Fruit fly (Drosophila melanogaster) whole organism, embryonic: ENCODE data around the gene CG7728.
A peak's percentile ranks its signal among the peaks of the same experiment; 100 is the strongest.

ENCODE experiments used
- Aef1 ChIP-seq: fragments of 200-800 bp; sonication (Bioruptor generic); IDR thresholded peaks from 3 replicates; pipeline ENCODE4 v1.3.6; 2022; ENCODE audit warnings: missing biosample characterization, missing genetic modification characterization
- Awh ChIP-seq: fragments of 200-800 bp; sonication (Bioruptor generic); IDR thresholded peaks from 2 replicates; pipeline ENCODE4, ENCODE4 v1.3.6; 2022; ENCODE audit warnings: missing biosample characterization, missing genetic modification characterization
- CG13424 ChIP-seq: fragments of 200-800 bp; sonication (Bioruptor generic); optimal IDR thresholded peaks from 2 replicates; lab custom pipeline; 2019; ENCODE audit warnings: missing biosample characterization, mild to moderate bottlenecking, missing genetic modification characterization, moderate library complexity
- CG13894 ChIP-seq: fragments of 200-800 bp; sonication (Bioruptor generic); optimal IDR thresholded peaks from 3 replicates; lab custom pipeline; 2018; ENCODE audit warnings: missing biosample characterization, mild to moderate bottlenecking, missing genetic modification characterization, moderate library complexity
- CG14014 ChIP-seq: fragments of 200-800 bp; sonication (Bioruptor generic); IDR thresholded peaks from 2 replicates; pipeline ENCODE4 v1.3.6; 2022; ENCODE audit warnings: missing biosample characterization, missing genetic modification characterization
- CG2116 ChIP-seq: fragments of 200-800 bp; sonication (Bioruptor generic); optimal IDR thresholded peaks from 3 replicates; lab custom pipeline; 2018; ENCODE audit warnings: missing biosample characterization, mild to moderate bottlenecking, missing genetic modification characterization
- CG2120 ChIP-seq: fragments of 200-800 bp; sonication (Bioruptor generic); optimal IDR thresholded peaks from 3 replicates; lab custom pipeline; 2016; ENCODE audit warnings: missing biosample characterization, missing genetic modification characterization
- CG32772 ChIP-seq: fragments of 200-800 bp; sonication (Bioruptor generic); IDR thresholded peaks from 2 replicates; pipeline ENCODE4 v1.3.6; 2022; ENCODE audit warnings: missing biosample characterization, missing genetic modification characterization
- CG34376 ChIP-seq: fragments of 200-800 bp; sonication (Bioruptor generic); optimal IDR thresholded peaks from 2 replicates; lab custom pipeline; 2018; ENCODE audit warnings: missing biosample characterization, mild to moderate bottlenecking, missing genetic modification characterization
- CG3847 ChIP-seq: fragments of 200-800 bp; sonication (Bioruptor generic); IDR thresholded peaks from 2 replicates; pipeline ENCODE4 v1.3.6; 2022; ENCODE audit warnings: missing biosample characterization, missing genetic modification characterization
- CG6272 ChIP-seq: fragments of 200-800 bp; sonication (Bioruptor generic); IDR thresholded peaks from 2 replicates; pipeline ENCODE4 v1.3.6; 2022; ENCODE audit warnings: missing biosample characterization, missing genetic modification characterization
- CG7786 ChIP-seq: fragments of 200-800 bp; sonication (Bioruptor generic); optimal IDR thresholded peaks from 2 replicates; lab custom pipeline; 2016; ENCODE audit warnings: missing biosample characterization, missing genetic modification characterization
- CG9797 ChIP-seq: fragments of 200-800 bp; sonication (Bioruptor generic); optimal IDR thresholded peaks from 3 replicates; lab custom pipeline; 2018; ENCODE audit warnings: missing biosample characterization, mild to moderate bottlenecking, missing genetic modification characterization
- Dll ChIP-seq: fragments of 200-800 bp; sonication (Bioruptor generic); IDR thresholded peaks from 4 replicates; pipeline ENCODE4 v1.3.6; 2022; ENCODE audit warnings: missing biosample characterization, missing genetic modification characterization; ENCODE audit not compliant: partially characterized antibody
- Doc3 ChIP-seq: fragments of 200-800 bp; sonication (Bioruptor generic); IDR thresholded peaks from 3 replicates; pipeline ENCODE4 v1.3.6; 2022; ENCODE audit warnings: missing biosample characterization, missing genetic modification characterization; ENCODE audit not compliant: partially characterized antibody
- Dref ChIP-seq: fragments of 200-800 bp; sonication (Bioruptor generic); IDR thresholded peaks from 2 replicates; pipeline ENCODE4 v1.3.6; 2022; ENCODE audit warnings: missing biosample characterization, missing genetic modification characterization
- Elba2 ChIP-seq: fragments of 200-800 bp; sonication (Bioruptor generic); optimal IDR thresholded peaks from 3 replicates; lab custom pipeline; 2016; ENCODE audit warnings: missing biosample characterization, missing genetic modification characterization
- Fer1 ChIP-seq: fragments of 200-800 bp; sonication (Bioruptor generic); optimal IDR thresholded peaks from 2 replicates; lab custom pipeline; 2017; ENCODE audit warnings: missing biosample characterization, mild to moderate bottlenecking, missing genetic modification characterization
- GATAe ChIP-seq: fragments of 200-800 bp; sonication (Bioruptor generic); conservative IDR thresholded peaks from 2 replicates; pipeline ENCODE4 v1.3.6; 2022; ENCODE audit warnings: missing biosample characterization, missing genetic modification characterization
- Pdp1 ChIP-seq, 2 experiments: fragments of 200-800 bp; sonication (Bioruptor generic); optimal IDR thresholded peaks; 3 replicates each; lab custom pipeline; 2016; ENCODE audit warnings: missing biosample characterization in 2 of 2, missing genetic modification characterization in 2 of 2, mild to moderate bottlenecking in 1 of 2, moderate library complexity in 1 of 2
- Sry-β ChIP-seq: fragments of 200-800 bp; sonication (Bioruptor generic); optimal IDR thresholded peaks from 2 replicates; lab custom pipeline; 2018; ENCODE audit warnings: missing biosample characterization, mild to moderate bottlenecking, missing genetic modification characterization, moderate library complexity
- Xbp1 ChIP-seq: fragments of 200-800 bp; sonication (Bioruptor generic); optimal IDR thresholded peaks from 3 replicates; lab custom pipeline; 2016; ENCODE audit warnings: missing biosample characterization, mild to moderate bottlenecking, missing genetic modification characterization
- ap ChIP-seq: fragments of 200-800 bp; sonication (Bioruptor generic); IDR thresholded peaks from 2 replicates; pipeline ENCODE4 v1.3.6; 2022; ENCODE audit warnings: missing biosample characterization, missing genetic modification characterization
- bigmax ChIP-seq: fragments of 200-800 bp; sonication (Bioruptor generic); optimal IDR thresholded peaks from 2 replicates; lab custom pipeline; 2018; ENCODE audit warnings: missing biosample characterization, mild to moderate bottlenecking, missing genetic modification characterization
- bsh ChIP-seq, 2 experiments: fragments of 200-800 bp; sonication (Bioruptor generic); optimal IDR thresholded peaks; 2 replicates each; lab custom pipeline; 2017 to 2018; ENCODE audit warnings: mild to moderate bottlenecking in 2 of 2, missing biosample characterization in 2 of 2, missing genetic modification characterization in 2 of 2, moderate library complexity in 1 of 2
- cg ChIP-seq: fragments of 200-800 bp; sonication (Bioruptor generic); optimal IDR thresholded peaks from 3 replicates; lab custom pipeline; 2019; ENCODE audit warnings: missing biosample characterization, mild to moderate bottlenecking, missing genetic modification characterization, moderate library complexity
- chif ChIP-seq, 2 experiments: fragments of 200-800 bp; sonication (Bioruptor generic); optimal IDR thresholded peaks; 3 replicates each; lab custom pipeline; 2016; ENCODE audit warnings: missing biosample characterization in 2 of 2, missing genetic modification characterization in 2 of 2
- corto ChIP-seq: fragments of 200-800 bp; sonication (Bioruptor generic); optimal IDR thresholded peaks from 2 replicates; lab custom pipeline; 2016; ENCODE audit warnings: missing biosample characterization, mild to moderate bottlenecking, missing genetic modification characterization, moderate library complexity
- cwo ChIP-seq: fragments of 200-800 bp; sonication (Bioruptor generic); optimal IDR thresholded peaks from 3 replicates; lab custom pipeline; 2017; ENCODE audit warnings: missing biosample characterization, missing genetic modification characterization, mild to moderate bottlenecking, moderate library complexity, missing genetic modification reagents
- danr ChIP-seq: fragments of 200-800 bp; sonication (Bioruptor generic); IDR thresholded peaks from 2 replicates; pipeline ENCODE4 v1.3.6; 2022; ENCODE audit warnings: missing biosample characterization, missing genetic modification characterization
- dmrt11E ChIP-seq: fragments of 200-800 bp; sonication (Bioruptor generic); optimal IDR thresholded peaks from 3 replicates; lab custom pipeline; 2018; ENCODE audit warnings: missing biosample characterization, mild to moderate bottlenecking, missing genetic modification characterization, moderate library complexity
- dpn ChIP-seq, 2 experiments: fragments of 200-800 bp; sonication (Bioruptor generic); optimal IDR thresholded peaks; 3 replicates each; lab custom pipeline; 2016; ENCODE audit warnings: missing biosample characterization in 2 of 2, missing genetic modification characterization in 2 of 2
- fd96Cb ChIP-seq: fragments of 200-800 bp; sonication (Bioruptor generic); optimal IDR thresholded peaks from 2 replicates; lab custom pipeline; 2018; ENCODE audit warnings: missing biosample characterization, mild to moderate bottlenecking, missing genetic modification characterization, moderate library complexity
- gro ChIP-seq: fragments of 200-800 bp; sonication (Bioruptor generic); optimal IDR thresholded peaks from 2 replicates; lab custom pipeline; 2016; ENCODE audit warnings: missing biosample characterization, missing genetic modification characterization
- gsb-n ChIP-seq: fragments of 200-800 bp; sonication (Bioruptor generic); optimal IDR thresholded peaks from 3 replicates; lab custom pipeline; 2018; ENCODE audit warnings: missing biosample characterization, mild to moderate bottlenecking, missing genetic modification characterization
- jigr1 ChIP-seq: fragments of 200-800 bp; sonication (Bioruptor generic); IDR thresholded peaks from 3 replicates; pipeline ENCODE4 v1.3.6; 2022; ENCODE audit warnings: missing biosample characterization, missing genetic modification characterization
- knrl ChIP-seq: fragments of 200-800 bp; sonication (Bioruptor generic); IDR thresholded peaks from 3 replicates; pipeline ENCODE4 v1.3.6; 2022; ENCODE audit warnings: missing biosample characterization, missing genetic modification characterization; ENCODE audit not compliant: partially characterized antibody
- lilli ChIP-seq: fragments of 200-800 bp; sonication (Bioruptor generic); optimal IDR thresholded peaks from 3 replicates; lab custom pipeline; 2016; ENCODE audit warnings: missing biosample characterization, missing genetic modification characterization
- maf-S ChIP-seq: fragments of 200-800 bp; sonication (Bioruptor generic); optimal IDR thresholded peaks from 2 replicates; lab custom pipeline; 2016; ENCODE audit warnings: missing biosample characterization, missing genetic modification characterization
- nerfin-2 ChIP-seq: fragments of 200-800 bp; sonication (Bioruptor generic); IDR thresholded peaks from 2 replicates; pipeline ENCODE4 v1.3.6; 2022; ENCODE audit warnings: missing biosample characterization, missing genetic modification characterization; ENCODE audit not compliant: partially characterized antibody
- nmo ChIP-seq: fragments of 200-800 bp; sonication (Bioruptor generic); optimal IDR thresholded peaks from 2 replicates; lab custom pipeline; 2018; ENCODE audit warnings: missing biosample characterization, mild to moderate bottlenecking, missing genetic modification characterization, moderate library complexity
- odd ChIP-seq: fragments of 200-800 bp; sonication (Bioruptor generic); optimal IDR thresholded peaks from 2 replicates; lab custom pipeline; 2017; ENCODE audit warnings: missing biosample characterization, mild to moderate bottlenecking, missing genetic modification characterization
- psq ChIP-seq: fragments of 200-800 bp; sonication (Bioruptor generic); optimal IDR thresholded peaks from 2 replicates; lab custom pipeline; 2017; ENCODE audit warnings: missing biosample characterization, missing genetic modification characterization
- rib ChIP-seq: fragments of 200-800 bp; sonication (Bioruptor generic); IDR thresholded peaks from 2 replicates; pipeline ENCODE4 v1.3.6; 2022; ENCODE audit warnings: missing biosample characterization, missing genetic modification characterization
- sens-2 ChIP-seq: fragments of 200-800 bp; sonication (Bioruptor generic); IDR thresholded peaks from 2 replicates; pipeline ENCODE4 v1.3.6; 2022; ENCODE audit warnings: missing biosample characterization, missing genetic modification characterization
- so ChIP-seq: fragments of 200-800 bp; sonication (Bioruptor generic); IDR thresholded peaks from 3 replicates; pipeline ENCODE4 v1.3.6; 2022; ENCODE audit warnings: missing biosample characterization, missing genetic modification characterization
- tap ChIP-seq: fragments of 200-800 bp; optimal IDR thresholded peaks from 3 replicates; lab custom pipeline; 2019; ENCODE audit warnings: missing biosample characterization, mild to moderate bottlenecking, missing genetic modification characterization, moderate library complexity
- tin ChIP-seq: fragments of 200-800 bp; sonication (Bioruptor generic); optimal IDR thresholded peaks from 3 replicates; lab custom pipeline; 2016; ENCODE audit warnings: missing biosample characterization, missing genetic modification characterization
- trem ChIP-seq: fragments of 200-800 bp; optimal IDR thresholded peaks from 3 replicates; lab custom pipeline; 2019; ENCODE audit warnings: missing biosample characterization, mild to moderate bottlenecking, missing genetic modification characterization, moderate library complexity
- twi ChIP-seq: fragments of 200-800 bp; optimal IDR thresholded peaks from 2 replicates; lab custom pipeline; 2019; ENCODE audit warnings: missing biosample characterization, mild to moderate bottlenecking, missing genetic modification characterization, moderate library complexity
- unpg ChIP-seq: fragments of 200-800 bp; sonication (Bioruptor generic); optimal IDR thresholded peaks from 3 replicates; lab custom pipeline; 2018; ENCODE audit warnings: missing biosample characterization, mild to moderate bottlenecking, missing genetic modification characterization, moderate library complexity

The CG7728 gene

dm6 chr3L:17001055-17001454 lies 15.3 kb upstream of the CG7728 start (continued):
- TF ChIP-seq CG13894 (tag; lab: Kevin White, UChicago) (peak; percentile 77), gsb-n (tag; lab: Kevin White, UChicago) (no peak), lilli (no peak), CG7786 (GFP tag; lab: Kevin White, UChicago) (no peak), maf-S (GFP tag; lab: Kevin White, UChicago) (no peak), CG34376 (peak; percentile 46), cg (GFP tag; lab: Kevin White, UChicago) (no peak), dpn (GFP tag; optimal IDR thresholded peaks at IDR 0.05; lab: Kevin White, UChicago) (no peak), bigmax (GFP tag; lab: Kevin White, UChicago) (no peak), Xbp1 (GFP tag; lab: Kevin White, UChicago) (no peak), rib (no peak), CG9797 (GFP tag; lab: Kevin White, UChicago) (no peak), gro (peak; percentile 48), unpg (peak; percentile 26), psq (GFP tag; lab: Kevin White, UChicago) (no peak), chif (GFP tag; optimal IDR thresholded peaks at IDR 0.05; lab: Kevin White, UChicago) (no peak), danr (GFP tag; lab: Robert Waterston, UW) (no peak), Doc3 (GFP tag; lab: Robert Waterston, UW) (no peak), CG2120 (no peak), corto (GFP tag; lab: Kevin White, UChicago) (no peak), Dll (GFP tag; lab: Robert Waterston, UW) (no peak), Dref (GFP tag; lab: Robert Waterston, UW) (no peak), Fer1 (GFP tag; lab: Kevin White, UChicago) (peak; percentile 36), dmrt11E (tag; lab: Kevin White, UChicago) (no peak), Sry-β (GFP tag; lab: Kevin White, UChicago) (no peak), CG14014 (peak; percentile 42; the same call in 1 of the 2 replicates), bsh (GFP tag; optimal IDR thresholded peaks at IDR 0.05; lab: Kevin White, UChicago) (no peak), GATAe (GFP tag; lab: Robert Waterston, UW) (peak; percentile 68; the same call in 1 of the 2 replicates), cwo (GFP tag; lab: Kevin White, UChicago) (peak; percentile 69), CG13424 (no peak), sens-2 (GFP tag; lab: Robert Waterston, UW) (0 out of 2 replicates have a peak, but pooled peaks have one; percentile 44), Aef1 (GFP tag; lab: Robert Waterston, UW) (no peak), twi (tag; lab: Kevin White, UChicago) (no peak), so (no peak), CG3847 (GFP tag; lab: Robert Waterston, UW) (no peak), knrl (GFP tag; lab: Robert Waterston, UW) (no peak), tin (no peak), tap (tag; lab: Kevin White, UChicago) (no peak), nerfin-2 (no peak), CG2116 (no peak), fd96Cb (no peak), nmo (GFP tag; lab: Kevin White, UChicago) (no peak), Awh (no peak), ap (GFP tag; lab: Robert Waterston, UW) (no peak), trem (tag; lab: Kevin White, UChicago) (no peak), Pdp1 (GFP tag; optimal IDR thresholded peaks at IDR 0.05; lab: Kevin White, UChicago) (peak in 1 of 2 experiments; percentile 35), CG32772 (peak; percentile 57; the same call in 1 of the 2 replicates), jigr1 (GFP tag; lab: Robert Waterston, UW) (no peak), odd (GFP tag; lab: Kevin White, UChicago) (no peak), Elba2 (GFP tag; lab: Kevin White, UChicago) (no peak), CG6272 (GFP tag; lab: Robert Waterston, UW) (no peak)
